Fruit fly (Drosophila melanogaster): Measurements from ENCODE around the gene mbf1.

Gene mbf1

dm6 chr3L:16615132-16615709 lies 41.0 kb downstream of the mbf1 start, which contains the start of gene Mo25 (continued):
- TF ChIP-seq Vsx1 (GFP tag; optimal IDR thresholded peaks at IDR 0.05): no peak
- no peak for TF ChIP-seq dimm (GFP tag; IDR thresholded peaks at IDR 0.05)
- no peak for TF ChIP-seq CG10274 (GFP tag; optimal IDR thresholded peaks at IDR 0.05)
- TF ChIP-seq CG17186 (GFP tag; optimal IDR thresholded peaks at IDR 0.05): no peak
- no peak for TF ChIP-seq grn (GFP tag; optimal IDR thresholded peaks at IDR 0.05)
- peak; percentile 71 for TF ChIP-seq CG14710 (tag; optimal IDR thresholded peaks at IDR 0.05)
- no peak for TF ChIP-seq br (optimal IDR thresholded peaks at IDR 0.05)
- no peak for TF ChIP-seq eve (GFP tag; optimal IDR thresholded peaks at IDR 0.05)
- TF ChIP-seq Hmx (GFP tag; optimal IDR thresholded peaks at IDR 0.05): no peak
- no peak for TF ChIP-seq pb (GFP tag; optimal IDR thresholded peaks at IDR 0.05)
- TF ChIP-seq CG32532 (GFP tag; IDR thresholded peaks at IDR 0.05): peak; percentile 52
- TF ChIP-seq CG14050 (GFP tag; IDR thresholded peaks at IDR 0.05): no peak
- TF ChIP-seq Trl (optimal IDR thresholded peaks at IDR 0.05): no peak
- TF ChIP-seq Trl (GFP tag; optimal IDR thresholded peaks at IDR 0.05): no peak
- TF ChIP-seq Poxn (GFP tag; IDR thresholded peaks at IDR 0.05): no peak
- TF ChIP-seq CG3726 (GFP tag; IDR thresholded peaks at IDR 0.05): no peak
- TF ChIP-seq tio (GFP tag; optimal IDR thresholded peaks at IDR 0.05): no peak
- TF ChIP-seq CG17829 (tag; optimal IDR thresholded peaks at IDR 0.05): peak; percentile 56
- TF ChIP-seq esg (GFP tag; conservative IDR thresholded peaks at IDR 0.05): no peak
- TF ChIP-seq Doc3 (GFP tag; IDR thresholded peaks at IDR 0.05; ENCODE audit: partially characterized antibody): peak; percentile 70
- TF ChIP-seq Max (GFP tag; optimal IDR thresholded peaks at IDR 0.05): peak; percentile 38
- no peak for TF ChIP-seq sd (tag; optimal IDR thresholded peaks at IDR 0.05)
- TF ChIP-seq tx (GFP tag; optimal IDR thresholded peaks at IDR 0.05): no peak
- peak; percentile 23 for TF ChIP-seq CG9817 (tag; optimal IDR thresholded peaks at IDR 0.05)
- no peak for TF ChIP-seq h (optimal IDR thresholded peaks at IDR 0.05)
- peak; percentile 33 for TF ChIP-seq Asciz (GFP tag; optimal IDR thresholded peaks at IDR 0.05)
- TF ChIP-seq Meics (GFP tag; optimal IDR thresholded peaks at IDR 0.05): peak; percentile 34
- TF ChIP-seq CG3065 (GFP tag; optimal IDR thresholded peaks at IDR 0.05): no peak
- peak; percentile 67 for TF ChIP-seq sob (GFP tag; IDR thresholded peaks at IDR 0.05)
- peak; percentile 70 for TF ChIP-seq CG32772 (GFP tag; IDR thresholded peaks at IDR 0.05)
- no peak for TF ChIP-seq hth (optimal IDR thresholded peaks at IDR 0.05)
- TF ChIP-seq MBD-R2 (GFP tag; IDR thresholded peaks at IDR 0.05): peak; percentile 86
- TF ChIP-seq CG9797 (GFP tag; optimal IDR thresholded peaks at IDR 0.05): peak; percentile 47
- TF ChIP-seq Ets97D (GFP tag; optimal IDR thresholded peaks at IDR 0.05): peak; percentile 49
- TF ChIP-seq CG17912 (GFP tag; optimal IDR thresholded peaks at IDR 0.05): peak; percentile 36
- TF ChIP-seq CG34376 (GFP tag; optimal IDR thresholded peaks at IDR 0.05): peak; percentile 18
- TF ChIP-seq da (GFP tag; optimal IDR thresholded peaks at IDR 0.05): no peak
- TF ChIP-seq caup (GFP tag; optimal IDR thresholded peaks at IDR 0.05; ENCODE audit: severe bottlenecking): peak; percentile 43
- TF ChIP-seq toy (GFP tag; IDR thresholded peaks at IDR 0.05): no peak
- TF ChIP-seq CG18011 (GFP tag; optimal IDR thresholded peaks at IDR 0.05): no peak
- no peak for TF ChIP-seq eyg (GFP tag; optimal IDR thresholded peaks at IDR 0.05)
- no peak for TF ChIP-seq hkb (optimal IDR thresholded peaks at IDR 0.05)
- no peak for TF ChIP-seq hkb (GFP tag; IDR thresholded peaks at IDR 0.05)
- no peak for TF ChIP-seq sens-2 (GFP tag; IDR thresholded peaks at IDR 0.05)
- no peak for TF ChIP-seq Atf6 (GFP tag; IDR thresholded peaks at IDR 0.05)
- TF ChIP-seq sima (GFP tag; optimal IDR thresholded peaks at IDR 0.05): no peak
- no peak for TF ChIP-seq CG3838 (GFP tag; optimal IDR thresholded peaks at IDR 0.05)
- TF ChIP-seq CG2875 (GFP tag; optimal IDR thresholded peaks at IDR 0.05): no peak
- peak; percentile 29 for TF ChIP-seq CG17359 (tag; optimal IDR thresholded peaks at IDR 0.05)
- no peak for TF ChIP-seq Hsf (GFP tag; optimal IDR thresholded peaks at IDR 0.05)
- TF ChIP-seq insv (GFP tag; optimal IDR thresholded peaks at IDR 0.05): peak in 1 of 2 experiments; percentile 13
- no peak for TF ChIP-seq tup (GFP tag; optimal IDR thresholded peaks at IDR 0.05)
- no peak for TF ChIP-seq Mes4 (GFP tag; optimal IDR thresholded peaks at IDR 0.05)

Measured in whole organism, embryonic.